Fruit fly (Drosophila melanogaster) whole organism, adult: ENCODE results near the gene Ada3.

Source experiments
- CG11617 ChIP-seq: fragments of 200-800 bp; sonication (Bioruptor generic); optimal IDR thresholded peaks from 2 replicates; lab custom pipeline; 2017; ENCODE audit warnings: mild to moderate bottlenecking, missing biosample characterization, missing genetic modification reagents, missing genetic modification characterization
- CG12768 ChIP-seq: fragments of 200-800 bp; sonication (Bioruptor generic); optimal IDR thresholded peaks from 2 replicates; lab custom pipeline; 2017; ENCODE audit warnings: missing biosample characterization, missing genetic modification characterization, mild to moderate bottlenecking, moderate library complexity, missing genetic modification reagents
- CG14711 ChIP-seq: fragments of 200-800 bp; sonication (Bioruptor generic); optimal IDR thresholded peaks from 2 replicates; lab custom pipeline; 2018; ENCODE audit warnings: missing biosample characterization, mild to moderate bottlenecking, missing genetic modification characterization, moderate library complexity
- CG1620 ChIP-seq: fragments of 200-800 bp; sonication (Bioruptor generic); optimal IDR thresholded peaks from 2 replicates; lab custom pipeline; 2016; ENCODE audit warnings: missing biosample characterization, missing genetic modification characterization
- CG33017 ChIP-seq: fragments of 200-800 bp; sonication (Bioruptor generic); optimal IDR thresholded peaks from 2 replicates; lab custom pipeline; 2018; ENCODE audit warnings: missing biosample characterization, mild to moderate bottlenecking, missing genetic modification characterization, moderate library complexity
- CG5204 ChIP-seq: fragments of 200-800 bp; sonication (Bioruptor generic); optimal IDR thresholded peaks from 2 replicates; lab custom pipeline; 2016; ENCODE audit warnings: missing biosample characterization, missing genetic modification characterization
- CG7045 ChIP-seq: fragments of 200-800 bp; sonication (Bioruptor generic); optimal IDR thresholded peaks from 2 replicates; lab custom pipeline; 2017; ENCODE audit warnings: missing biosample characterization, mild to moderate bottlenecking, missing genetic modification characterization
- CG7101 ChIP-seq: fragments of 200-800 bp; sonication (Bioruptor generic); optimal IDR thresholded peaks from 2 replicates; lab custom pipeline; 2018; ENCODE audit warnings: missing biosample characterization, mild to moderate bottlenecking, missing genetic modification characterization, moderate library complexity
- Clk ChIP-seq: fragments of 200-800 bp; sonication (Bioruptor generic); optimal IDR thresholded peaks from 2 replicates; lab custom pipeline; 2017; ENCODE audit warnings: missing biosample characterization, missing genetic modification characterization
- Crg-1 ChIP-seq: fragments of 200-800 bp; sonication (Bioruptor generic); optimal IDR thresholded peaks from 2 replicates; lab custom pipeline; 2016; ENCODE audit warnings: missing biosample characterization, missing genetic modification characterization
- Hr96 ChIP-seq: fragments of 200-800 bp; sonication (Bioruptor generic); optimal IDR thresholded peaks from 2 replicates; lab custom pipeline; 2016; ENCODE audit warnings: missing biosample characterization, missing genetic modification characterization
- Mnt ChIP-seq: fragments of 200-800 bp; sonication (Bioruptor generic); optimal IDR thresholded peaks from 2 replicates; lab custom pipeline; 2016; ENCODE audit warnings: missing biosample characterization, mild to moderate bottlenecking, missing genetic modification characterization
- bab1 ChIP-seq: fragments of 200-800 bp; sonication (Bioruptor generic); optimal IDR thresholded peaks from 3 replicates; lab custom pipeline; 2019; ENCODE audit warnings: missing biosample characterization, mild to moderate bottlenecking, missing genetic modification characterization, moderate library complexity
- cic ChIP-seq: fragments of 200-800 bp; sonication (Bioruptor generic); optimal IDR thresholded peaks from 2 replicates; lab custom pipeline; 2017; ENCODE audit warnings: missing biosample characterization, mild to moderate bottlenecking, missing genetic modification characterization, moderate library complexity
- cnc ChIP-seq, 2 experiments: fragments of >200 bp; optimal IDR thresholded peaks; 2 replicates each; lab custom pipeline; 2017
- kay ChIP-seq: fragments of 200-800 bp; sonication (Bioruptor generic); peaks from one replicate; lab custom pipeline; 2016; ENCODE audit warnings: missing biosample characterization, missing genetic modification characterization, borderline replicate concordance
- ovo ChIP-seq: fragments of 200-800 bp; sonication (Bioruptor generic); optimal IDR thresholded peaks from 2 replicates; lab custom pipeline; 2016; ENCODE audit warnings: missing biosample characterization, missing genetic modification characterization
- pad ChIP-seq: fragments of 200-800 bp; sonication (Bioruptor generic); optimal IDR thresholded peaks from 3 replicates; lab custom pipeline; 2017; ENCODE audit warnings: missing biosample characterization, missing genetic modification characterization, mild to moderate bottlenecking, moderate library complexity, missing genetic modification reagents
- tj ChIP-seq: fragments of 200-800 bp; sonication (Bioruptor generic); optimal IDR thresholded peaks from 3 replicates; lab custom pipeline; 2017; ENCODE audit warnings: missing biosample characterization, mild to moderate bottlenecking, missing genetic modification characterization, moderate library complexity
- toe ChIP-seq: fragments of 200-800 bp; sonication (Bioruptor generic); optimal IDR thresholded peaks from 2 replicates; lab custom pipeline; 2016; ENCODE audit warnings: missing biosample characterization, missing genetic modification characterization

The Ada3 gene

dm6 chrX:18092126-18092525, 6.6 kb downstream of the Ada3 start:
- no peak for TF ChIP-seq Hr96
- no peak for TF ChIP-seq CG7045 (GFP tag; lab: Kevin White, UChicago)
- no peak for TF ChIP-seq cic (GFP tag; lab: Kevin White, UChicago)
- TF ChIP-seq Clk (GFP tag; lab: Kevin White, UChicago) = no peak
- no peak for TF ChIP-seq pad (GFP tag; lab: Kevin White, UChicago)
- TF ChIP-seq CG7101 (tag; lab: Kevin White, UChicago) = no peak
- TF ChIP-seq toe (GFP tag; lab: Kevin White, UChicago) = no peak
- no peak for TF ChIP-seq kay
- TF ChIP-seq CG5204 (GFP tag; lab: Kevin White, UChicago) = no peak
- TF ChIP-seq CG33017 (tag; lab: Kevin White, UChicago) = no peak
- TF ChIP-seq Crg-1 (GFP tag; lab: Kevin White, UChicago) = no peak
- no peak for TF ChIP-seq CG14711
- TF ChIP-seq CG11617 = no peak

DNA sequence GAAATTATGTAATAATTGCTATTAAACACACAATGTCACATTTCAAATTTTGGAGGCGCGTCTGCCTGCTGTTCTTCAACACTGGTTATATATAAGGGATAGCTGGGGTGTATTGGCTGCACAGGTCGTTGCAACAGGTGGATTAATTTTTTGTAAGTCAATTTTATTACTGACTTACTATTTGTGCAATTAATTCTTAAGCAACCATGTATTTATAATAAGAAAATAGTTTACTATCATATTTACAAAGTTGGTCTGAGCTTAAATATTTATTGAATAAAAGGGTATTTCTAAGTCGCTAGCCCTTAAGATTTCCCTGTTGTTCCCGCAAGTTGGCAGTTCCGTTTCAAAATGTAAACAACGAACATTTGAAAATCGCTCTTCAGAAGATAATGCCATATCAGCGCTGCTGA, 7.3 kb downstream of the Ada3 start, which contains the start of gene RhoGAP16F:
TSS of gene RhoGAP16F (plus strand) at position 336 of the 413 bp plus-strand sequence.
- TF ChIP-seq ovo (GFP tag; lab: Kevin White, UChicago) = peak; percentile 78
- TF ChIP-seq CG33017 (tag; lab: Kevin White, UChicago) = peak; percentile 73
- peak; percentile 64 for TF ChIP-seq toe (GFP tag; lab: Kevin White, UChicago)
- peak; percentile 60 for TF ChIP-seq CG7045 (GFP tag; lab: Kevin White, UChicago)
- TF ChIP-seq CG11617 = peak; percentile 89
- TF ChIP-seq pad (GFP tag; lab: Kevin White, UChicago) = peak; percentile 79
- TF ChIP-seq CG1620 = peak; percentile 93
- TF ChIP-seq Mnt = peak; percentile 86
- TF ChIP-seq kay = peak; percentile 77
- TF ChIP-seq tj = peak; percentile 68
- TF ChIP-seq bab1 (GFP tag; lab: Kevin White, UChicago) = peak; percentile 93
- no peak for TF ChIP-seq Clk (GFP tag; lab: Kevin White, UChicago)
- TF ChIP-seq cnc (optimal IDR thresholded peaks at IDR 0.05; lab: Kevin White, UChicago) = no peak
- TF ChIP-seq CG7101 (tag; lab: Kevin White, UChicago) = peak; percentile 90
- TF ChIP-seq CG12768 (GFP tag; lab: Kevin White, UChicago) = peak; percentile 77
- TF ChIP-seq cic (GFP tag; lab: Kevin White, UChicago) = peak; percentile 51
- TF ChIP-seq Crg-1 (GFP tag; lab: Kevin White, UChicago) = peak; percentile 83
- TF ChIP-seq CG14711 = peak; percentile 81
- TF ChIP-seq Hr96 = peak; percentile 86
- TF ChIP-seq CG5204 (GFP tag; lab: Kevin White, UChicago) = peak; percentile 75

- no peak for TF ChIP-seq Hr96
- no peak for TF ChIP-seq ovo (GFP tag; lab: Kevin White, UChicago)
- TF ChIP-seq CG5204 (GFP tag; lab: Kevin White, UChicago) = no peak
- TF ChIP-seq CG12768 (GFP tag; lab: Kevin White, UChicago) = no peak
These were observed 8.6 kb downstream of the Ada3 start for dm6 chrX:18094130-18094529.

DNA sequence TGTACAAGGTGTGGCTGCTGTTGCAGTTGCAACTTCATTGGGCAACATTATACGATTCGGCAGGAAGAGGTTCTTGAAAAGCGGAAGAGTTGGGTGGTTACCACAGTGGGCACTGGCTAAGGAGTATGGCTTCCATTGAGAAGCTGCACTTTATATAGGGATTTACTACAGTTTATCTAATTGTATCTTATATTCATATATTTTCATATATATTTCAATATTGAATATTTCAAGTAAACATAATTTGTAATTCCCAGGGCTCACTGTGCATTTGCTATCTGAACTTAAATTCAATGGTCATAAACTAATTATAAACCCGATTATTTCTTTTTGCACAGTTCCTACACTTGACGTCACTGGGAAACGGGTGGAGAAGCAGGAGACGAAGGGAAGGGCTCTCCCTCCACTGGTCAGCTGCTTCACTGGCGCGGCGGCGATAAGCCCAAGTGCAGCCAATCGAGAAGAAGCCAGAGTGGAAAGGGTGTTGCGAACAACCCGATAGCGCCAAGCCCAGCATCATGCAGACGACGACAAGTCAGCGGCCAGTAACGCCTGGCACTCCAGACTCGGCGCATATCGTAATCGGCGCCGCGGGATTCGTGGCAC, 9.3 kb downstream of the Ada3 start:
- TF ChIP-seq Mnt (peak; percentile 47), toe (GFP tag; lab: Kevin White, UChicago) (no peak), Clk (GFP tag; lab: Kevin White, UChicago) (peak; percentile 39), CG1620 (no peak), tj (peak; percentile 38), cic (GFP tag; lab: Kevin White, UChicago) (peak; percentile 18), pad (GFP tag; lab: Kevin White, UChicago) (peak; percentile 61), ovo (GFP tag; lab: Kevin White, UChicago) (no peak), bab1 (GFP tag; lab: Kevin White, UChicago) (no peak), Crg-1 (GFP tag; lab: Kevin White, UChicago) (peak; percentile 16), CG5204 (GFP tag; lab: Kevin White, UChicago) (no peak), Hr96 (peak; percentile 3), CG14711 (peak; percentile 75), kay (no peak), CG7101 (tag; lab: Kevin White, UChicago) (peak; percentile 90), cnc (optimal IDR thresholded peaks at IDR 0.05; lab: Kevin White, UChicago) (no peak), CG7045 (GFP tag; lab: Kevin White, UChicago) (peak; percentile 71), CG33017 (tag; lab: Kevin White, UChicago) (peak; percentile 82), CG12768 (GFP tag; lab: Kevin White, UChicago) (peak; percentile 80), CG11617 (peak; percentile 82)

DNA sequence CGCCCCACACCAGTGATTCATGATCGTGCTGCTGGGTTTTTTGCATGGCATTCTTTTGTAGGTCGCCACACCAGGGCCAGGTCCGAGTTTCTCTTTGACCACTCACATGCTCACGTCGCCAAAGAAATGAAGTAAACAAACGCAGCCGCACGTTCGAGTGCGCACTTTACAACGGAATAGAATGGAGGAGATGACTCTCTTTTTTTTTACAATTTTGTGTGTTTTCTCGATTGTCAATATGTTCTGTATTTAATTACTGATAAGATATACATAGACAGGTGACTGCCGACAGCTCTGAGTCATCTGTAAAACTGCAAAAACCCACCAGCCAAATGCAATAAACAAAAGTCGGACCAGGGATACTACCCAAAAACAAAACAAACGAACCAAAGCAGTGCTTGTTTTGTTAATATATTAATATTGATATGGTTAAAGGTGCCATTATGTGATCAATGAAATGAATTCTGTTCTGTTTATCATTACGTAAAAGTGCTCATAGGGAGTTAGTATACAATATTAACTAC, 14.6 kb downstream of the Ada3 start:
- TF ChIP-seq bab1 (GFP tag; lab: Kevin White, UChicago) (peak; percentile 0), cic (GFP tag; lab: Kevin White, UChicago) (peak; percentile 70), CG7101 (tag; lab: Kevin White, UChicago) (peak; percentile 61), kay (no peak), Mnt (peak; percentile 52), CG12768 (GFP tag; lab: Kevin White, UChicago) (no peak), CG5204 (GFP tag; lab: Kevin White, UChicago) (no peak), CG14711 (no peak), Hr96 (no peak), ovo (GFP tag; lab: Kevin White, UChicago) (peak; percentile 42)

DNA sequence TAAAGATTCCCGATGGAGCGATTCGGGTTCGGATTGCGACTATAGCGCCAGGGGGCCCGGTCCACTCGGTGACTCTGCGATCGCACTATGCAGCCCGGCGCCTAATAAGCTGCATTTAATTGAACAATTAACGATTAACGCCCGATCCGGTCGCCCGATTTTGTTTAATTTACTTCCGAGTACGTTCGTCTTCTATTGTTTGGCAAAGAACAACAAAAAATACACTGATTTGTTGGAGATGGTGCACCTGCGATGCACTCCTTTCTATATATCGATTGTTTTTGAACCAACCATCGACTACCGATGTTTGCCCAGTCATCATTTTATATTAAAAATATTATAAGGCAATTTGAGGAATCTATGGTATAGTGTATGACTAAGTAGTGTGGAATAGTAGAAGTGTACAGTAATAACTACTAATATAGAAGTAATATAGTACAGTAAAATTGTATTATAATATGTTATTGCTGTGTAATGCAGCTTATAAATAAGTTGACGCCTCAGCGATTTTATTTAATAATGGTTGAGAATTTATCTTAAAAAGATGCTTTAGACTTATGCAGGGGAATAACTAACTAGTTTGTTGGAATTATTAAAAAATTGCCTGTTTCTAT, 15.6 kb downstream of the Ada3 start, which contains the start of gene Mvb12:
TSS of gene Mvb12 (minus strand) at position 217 of the 614 bp plus-strand sequence.
- TF ChIP-seq toe (GFP tag; lab: Kevin White, UChicago) (no peak), bab1 (GFP tag; lab: Kevin White, UChicago) (peak; percentile 34), Mnt (peak; percentile 50), cnc (optimal IDR thresholded peaks at IDR 0.05; lab: Kevin White, UChicago) (peak in 1 of 2 experiments; percentile 72), CG5204 (GFP tag; lab: Kevin White, UChicago) (no peak), tj (peak; percentile 86), Crg-1 (GFP tag; lab: Kevin White, UChicago) (no peak), CG7101 (tag; lab: Kevin White, UChicago) (peak; percentile 25), CG1620 (peak; percentile 31)
